Worm (Caenorhabditis elegans) whole organism, young adult: Measurements from ENCODE around the gene xbx-3.

Experiments used
- T07F8.4 ChIP-seq: sonication (generic microtip); optimal IDR thresholded peaks from 2 replicates; lab custom pipeline; 2016; ENCODE audit warnings: mild to moderate bottlenecking, missing genetic modification characterization, moderate library complexity, missing compliant biosample characterization
- egrh-3 ChIP-seq: fragments of 200-800 bp; sonication (Bioruptor generic); IDR thresholded peaks from 2 replicates; pipeline ENCODE4 v1.3.6; 2022; ENCODE audit warnings: missing genetic modification reagents, missing genetic modification characterization, missing compliant biosample characterization
- hlh-12 ChIP-seq: sonication (generic microtip); optimal IDR thresholded peaks from 2 replicates; lab custom pipeline; 2016; ENCODE audit warnings: missing genetic modification characterization, missing compliant biosample characterization
- hrde-1 ChIP-seq: sonication (generic microtip); optimal IDR thresholded peaks from 2 replicates; lab custom pipeline; 2016; ENCODE audit warnings: missing genetic modification characterization, mild to moderate bottlenecking, missing compliant biosample characterization, moderate library complexity, missing genotype, missing genetic modification reagents, borderline replicate concordance

- TF ChIP-seq hlh-12: no peak
- no peak for TF ChIP-seq egrh-3
- no peak for TF ChIP-seq hrde-1 (tag; lab: Kevin White, UChicago)
- TF ChIP-seq T07F8.4 (tag; lab: Kevin White, UChicago): no peak
Observed at ce11 chrIII:10085574-10085973, 49.8 kb downstream of the xbx-3 start.
